Worm (Caenorhabditis elegans) whole organism, L1 larva: ENCODE measurements around the gene sru-39.

ENCODE experiments used
- C34B4.2 ChIP-seq: sonication (generic microtip); optimal IDR thresholded peaks from 2 replicates; lab custom pipeline; 2017; ENCODE audit warnings: mild to moderate bottlenecking, missing genetic modification characterization, missing compliant biosample characterization
- F16B12.6 ChIP-seq: fragments of 150-350 bp; optimal IDR thresholded peaks from 2 replicates; lab custom pipeline; 2014; ENCODE audit warnings: missing biosample characterization, missing genetic modification characterization
- Y116A8C.19 ChIP-seq: sonication (generic microtip); optimal IDR thresholded peaks from 2 replicates; lab custom pipeline; 2016; ENCODE audit warnings: missing compliant biosample characterization, missing genetic modification characterization, borderline replicate concordance
- aha-1 ChIP-seq: fragments of 150-350 bp; optimal IDR thresholded peaks from 2 replicates; lab custom pipeline; 2014; ENCODE audit warnings: missing biosample characterization, missing genetic modification characterization
- alr-1 ChIP-seq: fragments of 200-800 bp; sonication (Bioruptor generic); optimal IDR thresholded peaks from 2 replicates; lab custom pipeline; 2018; ENCODE audit warnings: borderline replicate concordance, mild to moderate bottlenecking, missing genetic modification characterization, missing compliant biosample characterization
- aly-2 ChIP-seq: fragments of 150-350 bp; optimal IDR thresholded peaks from 2 replicates; lab custom pipeline; 2014; ENCODE audit warnings: missing biosample characterization, missing genetic modification characterization
- ceh-63 ChIP-seq: fragments of 200-800 bp; sonication (Bioruptor generic); optimal IDR thresholded peaks from 2 replicates; lab custom pipeline; 2018; ENCODE audit warnings: mild to moderate bottlenecking, missing genetic modification characterization, missing compliant biosample characterization
- ceh-82 ChIP-seq, 3 experiments: fragments of 150-350 bp in 1 of 3; sonication (generic microtip) in 2 of 3; optimal IDR thresholded peaks; 2 replicates each; lab custom pipeline; 2014 to 2017; ENCODE audit warnings: missing biosample characterization in 3 of 3, missing genetic modification characterization in 3 of 3
- ces-1 ChIP-seq: fragments of 150-350 bp; optimal IDR thresholded peaks from 2 replicates; lab custom pipeline; 2014; ENCODE audit warnings: missing biosample characterization, missing genetic modification reagents, missing genetic modification characterization
- efl-1 ChIP-seq, 4 experiments: fragments of 150-350 bp; optimal IDR thresholded peaks in 3 of 4; peaks in 1 of 4; 1 replicate in 1 of 4; 2 replicates in 3 of 4; lab custom pipeline; 2014; ENCODE audit warnings: missing biosample characterization in 2 of 4, missing genetic modification characterization in 2 of 4, missing genetic modification reagents in 2 of 4
- efl-3 ChIP-seq: fragments of 200-800 bp; sonication (Bioruptor generic); optimal IDR thresholded peaks from 2 replicates; lab custom pipeline; 2018; ENCODE audit warnings: mild to moderate bottlenecking, missing genetic modification characterization, missing compliant biosample characterization
- egl-27 ChIP-seq, 2 experiments: fragments of 150-350 bp in 1 of 2; sonication (generic microtip); optimal IDR thresholded peaks; 3 replicates each; lab custom pipeline; 2017 to 2018; ENCODE audit warnings: missing biosample characterization in 2 of 2, missing genetic modification characterization in 2 of 2, missing genetic modification reagents in 2 of 2
- elt-2 ChIP-seq: sonication (generic microtip); optimal IDR thresholded peaks from 2 replicates; lab custom pipeline; 2016; ENCODE audit warnings: missing genetic modification characterization, mild to moderate bottlenecking, inconsistent platforms, missing compliant biosample characterization, missing genetic modification reagents
- fkh-10 ChIP-seq: sonication (generic microtip); optimal IDR thresholded peaks from 2 replicates; lab custom pipeline; 2017; ENCODE audit warnings: missing biosample characterization, missing genetic modification reagents, missing genetic modification characterization
- hlh-17 ChIP-seq: fragments of 200-800 bp; sonication (Bioruptor generic); optimal IDR thresholded peaks from 2 replicates; lab custom pipeline; 2018; ENCODE audit warnings: missing genetic modification characterization, mild to moderate bottlenecking, missing compliant biosample characterization, moderate library complexity, borderline replicate concordance
- hlh-4 ChIP-seq: sonication (generic microtip); optimal IDR thresholded peaks from 2 replicates; lab custom pipeline; 2016; ENCODE audit warnings: mild to moderate bottlenecking, missing genetic modification characterization, missing compliant biosample characterization
- lin-13 ChIP-seq: fragments of 150-350 bp; optimal IDR thresholded peaks from 2 replicates; lab custom pipeline; 2014; ENCODE audit warnings: missing biosample characterization, missing genetic modification reagents, missing genetic modification characterization
- lin-14 ChIP-seq: fragments of 200-800 bp; sonication (Bioruptor generic); optimal IDR thresholded peaks from 2 replicates; lab custom pipeline; 2018; ENCODE audit warnings: mild to moderate bottlenecking, missing genetic modification characterization, moderate library complexity, missing compliant biosample characterization
- lin-15B ChIP-seq: fragments of 150-350 bp; sonication (generic microtip); optimal IDR thresholded peaks from 3 replicates; lab custom pipeline; 2014; ENCODE audit warnings: missing biosample characterization, missing genetic modification characterization
- lin-39 ChIP-seq: fragments of 150-350 bp; optimal IDR thresholded peaks from 2 replicates; lab custom pipeline; 2014; ENCODE audit warnings: missing biosample characterization, missing genetic modification reagents, missing genetic modification characterization
- lir-3 ChIP-seq: sonication (generic microtip); optimal IDR thresholded peaks from 2 replicates; lab custom pipeline; 2016; ENCODE audit warnings: mild to moderate bottlenecking, missing genetic modification characterization, moderate library complexity, missing compliant biosample characterization; ENCODE audit not compliant: poor library complexity
- mdl-1 ChIP-seq, 2 experiments: fragments of 150-350 bp; optimal IDR thresholded peaks; 2 replicates each; lab custom pipeline; 2014 to 2017; ENCODE audit warnings: missing biosample characterization in 2 of 2, missing genetic modification characterization in 2 of 2, inconsistent platforms in 1 of 2
- mef-2 ChIP-seq: fragments of 150-350 bp; optimal IDR thresholded peaks from 2 replicates; lab custom pipeline; 2014; ENCODE audit warnings: missing biosample characterization, missing genetic modification characterization
- mep-1 ChIP-seq: fragments of 150-350 bp; optimal IDR thresholded peaks from 2 replicates; lab custom pipeline; 2014; ENCODE audit warnings: missing biosample characterization, missing genetic modification characterization
- nhr-19 ChIP-seq: fragments of 200-800 bp; sonication (Bioruptor generic); conservative IDR thresholded peaks from 2 replicates; pipeline ENCODE4 v1.3.6; 2022; ENCODE audit warnings: missing genetic modification characterization, missing compliant biosample characterization
- nhr-20 ChIP-seq: sonication (generic microtip); optimal IDR thresholded peaks from 2 replicates; lab custom pipeline; 2016; ENCODE audit warnings: mild to moderate bottlenecking, missing genetic modification characterization, missing compliant biosample characterization
- nhr-237 ChIP-seq: fragments of 150-350 bp; optimal IDR thresholded peaks from 2 replicates; lab custom pipeline; 2014; ENCODE audit warnings: missing biosample characterization, missing genetic modification characterization
- nhr-71 ChIP-seq: sonication (generic microtip); optimal IDR thresholded peaks from 2 replicates; lab custom pipeline; 2016; ENCODE audit warnings: mild to moderate bottlenecking, missing genetic modification characterization, moderate library complexity, missing compliant biosample characterization
- nhr-77 ChIP-seq: fragments of 150-350 bp; optimal IDR thresholded peaks from 2 replicates; lab custom pipeline; 2014; ENCODE audit warnings: missing biosample characterization, missing genetic modification characterization
- nhr-84 ChIP-seq: sonication (generic microtip); optimal IDR thresholded peaks from 2 replicates; lab custom pipeline; 2017; ENCODE audit warnings: missing biosample characterization, missing genetic modification characterization
- pag-3 ChIP-seq: sonication (generic microtip); optimal IDR thresholded peaks from 2 replicates; lab custom pipeline; 2017; ENCODE audit warnings: missing genetic modification characterization, mild to moderate bottlenecking, missing compliant biosample characterization, antibody characterized with exemption, borderline replicate concordance; ENCODE audit not compliant: insufficient read depth
- pax-3 ChIP-seq: fragments of 200-800 bp; sonication (Bioruptor generic); optimal IDR thresholded peaks from 2 replicates; lab custom pipeline; 2018; ENCODE audit warnings: mild to moderate bottlenecking, missing genetic modification characterization, moderate library complexity, missing compliant biosample characterization
- rnt-1 ChIP-seq: sonication (generic microtip); optimal IDR thresholded peaks from 2 replicates; lab custom pipeline; 2016; ENCODE audit warnings: mild to moderate bottlenecking, missing genetic modification characterization, moderate library complexity, missing compliant biosample characterization
- skn-1 ChIP-seq: fragments of 150-350 bp; optimal IDR thresholded peaks from 2 replicates; lab custom pipeline; 2014; ENCODE audit warnings: missing biosample characterization, missing genetic modification characterization
- snpc-4 ChIP-seq: fragments of 150-350 bp; optimal IDR thresholded peaks from 2 replicates; lab custom pipeline; 2014; ENCODE audit warnings: missing biosample characterization, missing genetic modification characterization
- snu-23 ChIP-seq: sonication (generic microtip); optimal IDR thresholded peaks from 2 replicates; lab custom pipeline; 2016; ENCODE audit warnings: missing genetic modification characterization, missing compliant biosample characterization
- sox-4 ChIP-seq: sonication (generic microtip); optimal IDR thresholded peaks from 2 replicates; lab custom pipeline; 2016; ENCODE audit warnings: missing genetic modification characterization, missing compliant biosample characterization
- sptf-1 ChIP-seq: fragments of 150-350 bp; optimal IDR thresholded peaks from 2 replicates; lab custom pipeline; 2014; ENCODE audit warnings: missing biosample characterization, missing genetic modification characterization
- sup-37 ChIP-seq: fragments of 200-800 bp; sonication (Bioruptor generic); optimal IDR thresholded peaks from 2 replicates; lab custom pipeline; 2018; ENCODE audit warnings: mild to moderate bottlenecking, missing genetic modification characterization, missing compliant biosample characterization
- swsn-7 ChIP-seq: sonication (generic microtip); optimal IDR thresholded peaks from 2 replicates; lab custom pipeline; 2016; ENCODE audit warnings: missing genetic modification characterization, missing compliant biosample characterization
- unc-130 ChIP-seq: fragments of 150-350 bp; optimal IDR thresholded peaks from 2 replicates; lab custom pipeline; 2017; ENCODE audit warnings: missing biosample characterization, missing genetic modification characterization, inconsistent platforms
- unc-98 ChIP-seq: fragments of 200-800 bp; sonication (Bioruptor generic); IDR thresholded peaks from 2 replicates; pipeline ENCODE4 v1.3.6; 2022; ENCODE audit warnings: missing genetic modification characterization, missing compliant biosample characterization
- vab-15 ChIP-seq: sonication (generic microtip); optimal IDR thresholded peaks from 2 replicates; lab custom pipeline; 2017; ENCODE audit warnings: missing genotype, mild to moderate bottlenecking, missing genetic modification characterization, missing compliant biosample characterization
- xbp-1 ChIP-seq: sonication (generic microtip); optimal IDR thresholded peaks from 2 replicates; lab custom pipeline; 2016; ENCODE audit warnings: missing genetic modification characterization, missing compliant biosample characterization
- zip-4 ChIP-seq: fragments of 200-800 bp; sonication (Bioruptor generic); optimal IDR thresholded peaks from 2 replicates; lab custom pipeline; 2018; ENCODE audit warnings: mild to moderate bottlenecking, missing genetic modification characterization, moderate library complexity, missing compliant biosample characterization
- ztf-11 ChIP-seq, 2 experiments: sonication (generic microtip); optimal IDR thresholded peaks; 2 replicates each; lab custom pipeline; 2016 to 2017; ENCODE audit warnings: missing genetic modification characterization in 2 of 2, missing biosample characterization in 1 of 2, missing compliant biosample characterization in 1 of 2
- ztf-4 ChIP-seq: fragments of 150-350 bp; optimal IDR thresholded peaks from 2 replicates; lab custom pipeline; 2014; ENCODE audit warnings: missing biosample characterization, missing genetic modification characterization

sru-39 gene

ce11 chrV:9767941-9768340, 35.3 kb upstream of the sru-39 start:
- no peak for TF ChIP-seq efl-1 (optimal IDR thresholded peaks at IDR 0.05; lab: Kevin White, UChicago)
- TF ChIP-seq efl-1 (GFP tag; optimal IDR thresholded peaks at IDR 0.05 in 1 of 2; lab: Kevin White, UChicago), result peak in 1 of 2 experiments; percentile 58
- TF ChIP-seq nhr-20 (tag; lab: Kevin White, UChicago), result no peak
- TF ChIP-seq fkh-10 (GFP tag; lab: Kevin White, UChicago), result peak; percentile 34
- TF ChIP-seq ces-1 (GFP tag; lab: Kevin White, UChicago), result peak; percentile 97
- peak; percentile 22 for TF ChIP-seq lin-14 (GFP tag; lab: Kevin White, UChicago)
- no peak for TF ChIP-seq alr-1 (tag; lab: Kevin White, UChicago)

DNA sequence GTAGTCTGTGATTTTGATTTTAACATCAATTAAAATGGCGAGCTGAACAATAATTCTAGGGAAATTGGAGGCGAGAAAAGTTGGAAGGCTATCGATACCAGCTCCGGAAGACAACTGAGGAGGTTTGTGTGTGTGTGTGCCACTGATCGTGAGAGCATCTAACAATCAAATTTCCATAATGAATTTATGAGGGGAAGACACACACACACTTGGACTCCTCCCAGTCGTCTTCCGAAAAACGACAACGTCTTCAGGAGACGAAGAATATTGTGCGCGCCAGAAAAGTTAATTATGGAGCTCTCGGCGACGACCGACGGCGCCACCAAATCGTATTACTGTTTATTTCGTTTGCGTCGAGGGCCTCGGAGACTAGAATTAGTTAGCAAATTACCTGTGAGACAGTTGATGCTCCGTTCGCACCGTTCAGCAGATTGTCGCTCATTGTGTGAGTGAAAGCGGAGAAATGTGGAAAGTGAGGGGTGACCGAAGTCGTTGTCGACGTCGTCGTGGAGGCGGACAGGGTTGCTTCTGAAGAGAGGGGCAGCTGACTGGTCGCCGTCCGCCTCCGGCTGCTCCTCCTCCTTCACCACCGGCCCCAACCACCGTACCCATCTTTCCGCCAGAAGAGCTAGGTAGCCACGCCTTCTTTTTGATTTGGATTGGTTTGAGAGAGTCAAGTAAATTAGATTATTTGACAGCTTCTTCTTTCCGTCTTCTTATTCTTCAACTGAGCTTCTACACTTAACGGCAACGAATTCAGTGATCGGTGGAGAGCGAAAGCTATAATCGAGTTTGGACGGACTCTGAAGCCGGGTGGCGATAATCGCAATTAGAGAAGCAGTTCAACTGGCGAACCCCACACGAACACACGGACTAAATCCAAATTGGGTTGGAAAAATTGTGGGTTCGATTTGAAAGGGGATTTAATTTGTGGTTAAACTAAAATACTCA, 34.2 kb upstream of the sru-39 start, which contains the start of gene unc-42:
TSS of gene unc-42 (minus strand) at position 564 of the 951 bp plus-strand sequence.
- TF ChIP-seq mep-1 (tag; lab: Kevin White, UChicago) (no peak), lin-15B (tag; lab: Kevin White, UChicago) (no peak), snpc-4 (tag; lab: Kevin White, UChicago) (no peak), swsn-7 (tag; lab: Kevin White, UChicago) (peak; percentile 16), hlh-17 (no peak), snu-23 (no peak), mef-2 (no peak), ztf-11 (tag; optimal IDR thresholded peaks at IDR 0.05; lab: Kevin White, UChicago) (no peak), ces-1 (GFP tag; lab: Kevin White, UChicago) (peak; percentile 100), mdl-1 (tag; optimal IDR thresholded peaks at IDR 0.05; lab: Kevin White, UChicago) (no peak), pax-3 (no peak), ceh-82 (tag; optimal IDR thresholded peaks at IDR 0.05; lab: Kevin White, UChicago) (peak in 1 of 3 experiments; percentile 28), aha-1 (tag; lab: Kevin White, UChicago) (no peak), egl-27 (tag; optimal IDR thresholded peaks at IDR 0.05; lab: Kevin White, UChicago) (no peak), nhr-77 (tag; lab: Kevin White, UChicago) (no peak), hlh-4 (tag; lab: Kevin White, UChicago) (no peak), unc-98 (GFP tag; lab: Robert Waterston, UW) (no peak), aly-2 (tag; lab: Kevin White, UChicago) (no peak), nhr-237 (tag; lab: Kevin White, UChicago) (no peak), skn-1 (tag; lab: Kevin White, UChicago) (no peak), sox-4 (no peak), C34B4.2 (tag; lab: Kevin White, UChicago) (no peak), lir-3 (no peak), pag-3 (no peak), lin-39 (tag; lab: Kevin White, UChicago) (no peak), unc-130 (tag; lab: Kevin White, UChicago) (no peak), F16B12.6 (no peak), efl-3 (GFP tag; lab: Kevin White, UChicago) (no peak), nhr-19 (GFP tag; lab: Robert Waterston, UW) (no peak), lin-13 (GFP tag; lab: Kevin White, UChicago) (no peak), nhr-84 (tag; lab: Kevin White, UChicago) (no peak), sup-37 (GFP tag; lab: Kevin White, UChicago) (no peak), ceh-63 (GFP tag; lab: Kevin White, UChicago) (no peak), elt-2 (tag; lab: Kevin White, UChicago) (no peak), sptf-1 (tag; lab: Kevin White, UChicago) (no peak), nhr-20 (tag; lab: Kevin White, UChicago) (no peak), rnt-1 (no peak), nhr-71 (tag; lab: Kevin White, UChicago) (peak; percentile 30), vab-15 (tag; lab: Kevin White, UChicago) (no peak), Y116A8C.19 (no peak), zip-4 (GFP tag; lab: Kevin White, UChicago) (no peak), ztf-4 (tag; lab: Kevin White, UChicago) (no peak), xbp-1 (tag; lab: Kevin White, UChicago) (no peak)
